Worm (Caenorhabditis elegans) whole organism, L2 larva: ENCODE measurements around the gene H14N18.2.
"Not testable (repeated sequence)": the region's sequence is repeated elsewhere in the genome, so short reads cannot be mapped to it uniquely, and the experiment has no call there.

Experiments
- F13H6.1 ChIP-seq: sonication (generic microtip); optimal IDR thresholded peaks from 2 replicates; lab custom pipeline; 2016; ENCODE audit warnings: missing genetic modification characterization, missing compliant biosample characterization
- R02D3.7 ChIP-seq: fragments of 150-350 bp; optimal IDR thresholded peaks from 2 replicates; lab custom pipeline; 2014; ENCODE audit warnings: missing biosample characterization, missing genetic modification characterization
- Y55F3AM.14 ChIP-seq: fragments of 200-800 bp; sonication (Bioruptor generic); optimal IDR thresholded peaks from 2 replicates; lab custom pipeline; 2018; ENCODE audit warnings: mild to moderate bottlenecking, missing genetic modification characterization, missing compliant biosample characterization
- ZK546.5 ChIP-seq: sonication (generic microtip); optimal IDR thresholded peaks from 2 replicates; lab custom pipeline; 2017; ENCODE audit warnings: missing biosample characterization, missing genetic modification characterization
- aly-2 ChIP-seq: fragments of 150-350 bp; optimal IDR thresholded peaks from 2 replicates; lab custom pipeline; 2014; ENCODE audit warnings: missing biosample characterization, missing genetic modification characterization
- ceh-16 ChIP-seq: fragments of 150-350 bp; optimal IDR thresholded peaks from 2 replicates; lab custom pipeline; 2014; ENCODE audit warnings: missing biosample characterization, missing genetic modification characterization
- ceh-82 ChIP-seq: fragments of 150-350 bp; optimal IDR thresholded peaks from 2 replicates; lab custom pipeline; 2014; ENCODE audit warnings: missing biosample characterization, missing genetic modification characterization
- crh-2 ChIP-seq: sonication (generic microtip); optimal IDR thresholded peaks from 2 replicates; lab custom pipeline; 2017; ENCODE audit warnings: missing biosample characterization, missing genetic modification characterization
- dmd-4 ChIP-seq: sonication (generic microtip); optimal IDR thresholded peaks from 2 replicates; lab custom pipeline; 2017; ENCODE audit warnings: missing biosample characterization, missing genetic modification characterization
- egl-27 ChIP-seq: sonication (generic microtip); optimal IDR thresholded peaks from 3 replicates; lab custom pipeline; 2017; ENCODE audit warnings: missing biosample characterization, missing genetic modification reagents, missing genetic modification characterization
- elt-3 ChIP-seq: sonication (generic microtip); optimal IDR thresholded peaks from 2 replicates; lab custom pipeline; 2017; ENCODE audit warnings: missing biosample characterization, missing genetic modification characterization
- fos-1 ChIP-seq: fragments of 150-350 bp; optimal IDR thresholded peaks from 2 replicates; lab custom pipeline; 2014; ENCODE audit warnings: missing biosample characterization, missing genetic modification characterization
- gmeb-1 ChIP-seq: fragments of 150-350 bp; optimal IDR thresholded peaks from 2 replicates; lab custom pipeline; 2014; ENCODE audit warnings: missing biosample characterization, missing genetic modification characterization
- lin-13 ChIP-seq: fragments of 150-350 bp; optimal IDR thresholded peaks from 2 replicates; lab custom pipeline; 2014; ENCODE audit warnings: missing biosample characterization, missing genetic modification reagents, missing genetic modification characterization
- lin-39 ChIP-seq: fragments of 150-350 bp; optimal IDR thresholded peaks from 2 replicates; lab custom pipeline; 2014; ENCODE audit warnings: missing biosample characterization, missing genetic modification reagents, missing genetic modification characterization
- lsy-2 ChIP-seq, 2 experiments: fragments of 150-350 bp in 1 of 2; sonication (generic microtip) in 1 of 2; optimal IDR thresholded peaks; 2 replicates each; lab custom pipeline; 2014 to 2017; ENCODE audit warnings: missing biosample characterization in 2 of 2, missing genetic modification characterization in 2 of 2
- mab-5 ChIP-seq: fragments of 150-350 bp; optimal IDR thresholded peaks from 2 replicates; lab custom pipeline; 2014; ENCODE audit warnings: missing biosample characterization, missing genetic modification characterization
- mbf-1 ChIP-seq: sonication (generic microtip); optimal IDR thresholded peaks from 2 replicates; lab custom pipeline; 2017; ENCODE audit warnings: missing biosample characterization, missing genetic modification characterization
- mdl-1 ChIP-seq, 2 experiments: fragments of 150-350 bp in 1 of 2; sonication (generic microtip) in 1 of 2; optimal IDR thresholded peaks; 2 replicates each; lab custom pipeline; 2017; ENCODE audit warnings: missing biosample characterization in 2 of 2, missing genetic modification characterization in 2 of 2
- nhr-10 ChIP-seq: sonication (generic microtip); optimal IDR thresholded peaks from 2 replicates; lab custom pipeline; 2017; ENCODE audit warnings: missing biosample characterization, missing genetic modification characterization
- nhr-129 ChIP-seq: fragments of 150-350 bp; optimal IDR thresholded peaks from 2 replicates; lab custom pipeline; 2014; ENCODE audit warnings: missing biosample characterization, missing genetic modification characterization
- nhr-25 ChIP-seq: fragments of 150-350 bp; sonication (generic microtip); optimal IDR thresholded peaks from 3 replicates; lab custom pipeline; 2014; ENCODE audit warnings: missing biosample characterization, missing genetic modification characterization
- peb-1 ChIP-seq: fragments of 150-350 bp; optimal IDR thresholded peaks from 2 replicates; lab custom pipeline; 2014; ENCODE audit warnings: missing biosample characterization, missing genetic modification characterization
- sem-4 ChIP-seq: fragments of 150-350 bp; optimal IDR thresholded peaks from 2 replicates; lab custom pipeline; 2014; ENCODE audit warnings: missing biosample characterization, missing genetic modification reagents, missing genetic modification characterization
- skn-1 ChIP-seq: sonication (generic microtip); optimal IDR thresholded peaks from 2 replicates; lab custom pipeline; 2017; ENCODE audit warnings: missing biosample characterization, missing genetic modification characterization
- sma-3 ChIP-seq: sonication (generic microtip); optimal IDR thresholded peaks from 2 replicates; lab custom pipeline; 2016; ENCODE audit warnings: missing genetic modification reagents, missing genetic modification characterization, missing compliant biosample characterization
- sma-9 ChIP-seq, 2 experiments: fragments of 150-350 bp in 1 of 2; sonication (generic microtip) in 1 of 2; optimal IDR thresholded peaks; 2 replicates each; lab custom pipeline; 2014 to 2016; ENCODE audit warnings: missing genetic modification characterization in 2 of 2, mild to moderate bottlenecking in 1 of 2, missing biosample characterization in 1 of 2, missing compliant biosample characterization in 1 of 2, missing genetic modification reagents in 1 of 2, moderate library complexity in 1 of 2
- unc-39 ChIP-seq: fragments of 150-350 bp; optimal IDR thresholded peaks from 2 replicates; lab custom pipeline; 2014; ENCODE audit warnings: missing biosample characterization, missing genetic modification characterization
- unc-55 ChIP-seq: fragments of 150-350 bp; sonication (generic microtip); optimal IDR thresholded peaks from 3 replicates; lab custom pipeline; 2014; ENCODE audit warnings: missing biosample characterization, missing genetic modification reagents, missing genetic modification characterization
- unc-62 ChIP-seq: fragments of 150-350 bp; optimal IDR thresholded peaks from 2 replicates; lab custom pipeline; 2014; ENCODE audit warnings: missing biosample characterization, missing genetic modification reagents, missing genetic modification characterization
- zag-1 ChIP-seq: fragments of 150-350 bp; optimal IDR thresholded peaks from 2 replicates; lab custom pipeline; 2014; ENCODE audit warnings: missing biosample characterization, missing genetic modification characterization
- ztf-11 ChIP-seq: sonication (generic microtip); optimal IDR thresholded peaks from 2 replicates; lab custom pipeline; 2017; ENCODE audit warnings: missing biosample characterization, missing genetic modification characterization
- ztf-4 ChIP-seq: fragments of 150-350 bp; optimal IDR thresholded peaks from 2 replicates; lab custom pipeline; 2014; ENCODE audit warnings: missing biosample characterization, missing genetic modification characterization

The H14N18.2 gene

ce11 chrV:8932318-8932717 lies at the start of gene H14N18.2:
Gene H14N18.2, plus strand, starts transcription at chrV:8932618.
- TF ChIP-seq elt-3 (tag; lab: Kevin White, UChicago), result no peak
- no peak for TF ChIP-seq lin-13 (GFP tag; lab: Kevin White, UChicago)
- TF ChIP-seq ztf-11 (tag; lab: Kevin White, UChicago), result no peak
- no peak for TF ChIP-seq ceh-82
- TF ChIP-seq ceh-16 (tag; lab: Kevin White, UChicago), result no peak
- TF ChIP-seq ZK546.5 (tag; lab: Kevin White, UChicago), result no peak
- TF ChIP-seq peb-1, result no peak
- no peak for TF ChIP-seq zag-1 (tag; lab: Kevin White, UChicago)
- no peak for TF ChIP-seq F13H6.1 (tag; lab: Kevin White, UChicago)
- TF ChIP-seq sem-4 (tag; lab: Kevin White, UChicago), result no peak
- TF ChIP-seq nhr-129 (tag; lab: Kevin White, UChicago), result no peak

ce11 chrV:8897942-8898419 lies 34.4 kb upstream of the H14N18.2 start, which contains the start of the genes his-17 and his-18:
Gene his-17, minus strand, starts transcription at chrV:8897992.
Gene his-18, plus strand, starts transcription at chrV:8898228.
- not testable (repeated sequence) for TF ChIP-seq Y55F3AM.14 (GFP tag; lab: Kevin White, UChicago); ceh-16 (tag; lab: Kevin White, UChicago); unc-62

- TF ChIP-seq mdl-1 (tag; optimal IDR thresholded peaks at IDR 0.05; lab: Kevin White, UChicago) (no peak), mbf-1 (no peak)
Measured at ce11 chrV:8898756-8899155, 33.7 kb upstream of the H14N18.2 start, which contains the start of gene frpr-13. Gene frpr-13, plus strand, starts transcription at chrV:8899056.

ce11 chrV:8902697-8903096 lies 29.7 kb upstream of the H14N18.2 start, which contains the start of gene frpr-12:
Gene frpr-12, plus strand, starts transcription at chrV:8902997.
- TF ChIP-seq aly-2 (tag; lab: Kevin White, UChicago), result no peak
- no peak for TF ChIP-seq mdl-1 (tag; optimal IDR thresholded peaks at IDR 0.05; lab: Kevin White, UChicago)
- TF ChIP-seq ZK546.5 (tag; lab: Kevin White, UChicago), result no peak
- TF ChIP-seq gmeb-1, result no peak
- TF ChIP-seq Y55F3AM.14 (GFP tag; lab: Kevin White, UChicago), result no peak
- no peak for TF ChIP-seq R02D3.7 (tag; lab: Kevin White, UChicago)

ce11 chrV:8903916-8904315 lies 28.5 kb upstream of the H14N18.2 start:
- TF ChIP-seq ztf-11 (tag; lab: Kevin White, UChicago), result no peak
- no peak for TF ChIP-seq lin-39 (tag; lab: Kevin White, UChicago)
- no peak for TF ChIP-seq unc-62
- TF ChIP-seq skn-1 (tag; lab: Kevin White, UChicago), result no peak
- TF ChIP-seq nhr-129 (tag; lab: Kevin White, UChicago), result no peak
- no peak for TF ChIP-seq nhr-25
- TF ChIP-seq gmeb-1, result no peak
- TF ChIP-seq dmd-4, result no peak
- TF ChIP-seq fos-1, result no peak
- TF ChIP-seq elt-3 (tag; lab: Kevin White, UChicago), result no peak

- TF ChIP-seq fos-1, result peak; percentile 76
- peak; percentile 16 for TF ChIP-seq unc-55
- peak; percentile 47 for TF ChIP-seq sma-9 (GFP tag; optimal IDR thresholded peaks at IDR 0.05; lab: Kevin White, UChicago)
- no peak for TF ChIP-seq sma-9 (tag; optimal IDR thresholded peaks at IDR 0.05; lab: Kevin White, UChicago)
- peak; percentile 26 for TF ChIP-seq F13H6.1 (tag; lab: Kevin White, UChicago)
- no peak for TF ChIP-seq nhr-10 (tag; lab: Kevin White, UChicago)
- TF ChIP-seq lsy-2 (tag; optimal IDR thresholded peaks at IDR 0.05; lab: Kevin White, UChicago), result no peak
- no peak for TF ChIP-seq unc-39 (tag; lab: Kevin White, UChicago)
- no peak for TF ChIP-seq aly-2 (tag; lab: Kevin White, UChicago)
- TF ChIP-seq crh-2 (tag; lab: Kevin White, UChicago), result peak; percentile 55
- TF ChIP-seq, all 48 proteins: peak for 5
Measured at ce11 chrV:8905656-8906055, 26.8 kb upstream of the H14N18.2 start.

ce11 chrV:8906896-8907295 lies 25.5 kb upstream of the H14N18.2 start, which contains the start of gene frpr-11:
Gene frpr-11, plus strand, starts transcription at chrV:8907196.
- no peak for TF ChIP-seq egl-27 (tag; lab: Kevin White, UChicago)
- TF ChIP-seq sma-3 (GFP tag; lab: Kevin White, UChicago), result no peak
- TF ChIP-seq aly-2 (tag; lab: Kevin White, UChicago), result no peak
- TF ChIP-seq sem-4 (tag; lab: Kevin White, UChicago), result no peak
- no peak for TF ChIP-seq ceh-16 (tag; lab: Kevin White, UChicago)
- TF ChIP-seq lin-39 (tag; lab: Kevin White, UChicago), result no peak
- no peak for TF ChIP-seq ZK546.5 (tag; lab: Kevin White, UChicago)
- TF ChIP-seq mab-5, result no peak
- no peak for TF ChIP-seq peb-1
- no peak for TF ChIP-seq nhr-129 (tag; lab: Kevin White, UChicago)
- TF ChIP-seq ztf-4 (tag; lab: Kevin White, UChicago), result no peak
- no peak for TF ChIP-seq lsy-2 (tag; optimal IDR thresholded peaks at IDR 0.05; lab: Kevin White, UChicago)
- TF ChIP-seq Y55F3AM.14 (GFP tag; lab: Kevin White, UChicago), result no peak
- TF ChIP-seq fos-1, result no peak
